Worm (Caenorhabditis elegans) whole organism, late embryonic: ENCODE data around the gene F41E6.17.

ENCODE experiments used
- F13H6.1 ChIP-seq: sonication (generic microtip); optimal IDR thresholded peaks from 2 replicates; lab custom pipeline; 2016; ENCODE audit warnings: missing genetic modification characterization, missing compliant biosample characterization
- K09A11.1 ChIP-seq: sonication (generic microtip); optimal IDR thresholded peaks from 2 replicates; lab custom pipeline; 2017; ENCODE audit warnings: antibody characterized with exemption, mild to moderate bottlenecking, missing genetic modification characterization, missing compliant biosample characterization; ENCODE audit not compliant: insufficient read depth
- ama-1 ChIP-seq: fragments of 150-350 bp; optimal IDR thresholded peaks from 2 replicates; lab custom pipeline; 2014
- ceh-22 ChIP-seq: sonication (generic microtip); optimal IDR thresholded peaks from 2 replicates; lab custom pipeline; 2017; ENCODE audit warnings: missing biosample characterization, missing genetic modification characterization
- nfya-1 ChIP-seq: sonication (generic microtip); optimal IDR thresholded peaks from 2 replicates; lab custom pipeline; 2017; ENCODE audit warnings: missing genetic modification characterization, mild to moderate bottlenecking, missing compliant biosample characterization, antibody characterized with exemption, moderate library complexity
- nhr-11 ChIP-seq: fragments of 150-350 bp; optimal IDR thresholded peaks from 2 replicates; lab custom pipeline; 2014; ENCODE audit warnings: missing biosample characterization, missing genetic modification characterization
- nhr-232 ChIP-seq: sonication (generic microtip); optimal IDR thresholded peaks from 2 replicates; lab custom pipeline; 2016; ENCODE audit warnings: missing genetic modification characterization, missing compliant biosample characterization
- pax-1 ChIP-seq: fragments of 150-350 bp; optimal IDR thresholded peaks from 2 replicates; lab custom pipeline; 2014; ENCODE audit warnings: missing biosample characterization, missing genetic modification characterization
- pha-4 ChIP-seq: fragments of 150-350 bp; optimal IDR thresholded peaks from 2 replicates; lab custom pipeline; 2018; ENCODE audit warnings: missing biosample characterization, missing genetic modification reagents, missing genetic modification characterization
- unc-55 ChIP-seq: sonication (generic microtip); optimal IDR thresholded peaks from 2 replicates; lab custom pipeline; 2017; ENCODE audit warnings: missing biosample characterization, missing genetic modification reagents, missing genetic modification characterization
- zip-5 ChIP-seq: sonication (generic microtip); optimal IDR thresholded peaks from 2 replicates; lab custom pipeline; 2016; ENCODE audit warnings: missing genetic modification characterization, missing compliant biosample characterization

DNA sequence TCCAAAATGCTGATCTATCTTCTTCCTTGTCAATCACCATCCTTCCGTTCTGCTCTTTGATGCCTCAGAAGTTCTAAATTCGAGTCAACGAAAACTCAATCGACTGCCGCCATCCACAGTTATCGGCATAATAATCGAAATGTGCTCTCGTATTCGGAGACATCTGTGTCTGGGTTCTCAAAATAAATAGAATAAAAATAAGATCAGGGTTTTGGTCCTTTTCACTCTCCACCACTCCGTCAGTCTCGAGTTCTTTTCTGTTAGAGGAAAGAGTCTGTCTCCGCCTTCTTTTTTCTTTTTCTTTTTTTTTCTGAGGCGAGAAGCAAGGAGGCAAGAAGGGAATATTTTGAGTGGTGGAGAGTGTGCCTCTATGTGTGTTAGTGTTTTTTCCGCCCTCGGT is at the start of gene F41E6.17:
- TF ChIP-seq pax-1 = no peak
- no peak for TF ChIP-seq nhr-11 (tag; lab: Kevin White, UChicago)
- TF ChIP-seq F13H6.1 = no peak
- no peak for TF ChIP-seq pha-4
- no peak for TF ChIP-seq K09A11.1 (tag; lab: Kevin White, UChicago)
- TF ChIP-seq ama-1 (lab: Kevin White, UChicago) = no peak
- TF ChIP-seq zip-5 (tag; lab: Kevin White, UChicago) = no peak
- no peak for TF ChIP-seq unc-55 (GFP tag; lab: Kevin White, UChicago)
- TF ChIP-seq ceh-22 (tag; lab: Kevin White, UChicago) = no peak
- no peak for TF ChIP-seq nfya-1 (tag; lab: Kevin White, UChicago)
- TF ChIP-seq nhr-232 (tag; lab: Kevin White, UChicago) = no peak
